Fruit fly (Drosophila melanogaster) Kc167 (cell line): ENCODE measurements around the gene CG8209.

ENCODE experiments used
- Myc ChIP-seq: fragments of >200 bp; optimal IDR thresholded peaks from 2 replicates; lab custom pipeline; 2017; ENCODE audit warnings: missing external identifiers
- Sin3A ChIP-seq: fragments of >200 bp; optimal IDR thresholded peaks from 2 replicates; lab custom pipeline; 2018; ENCODE audit warnings: missing external identifiers
- h ChIP-seq: fragments of >200 bp; optimal IDR thresholded peaks from 3 replicates; lab custom pipeline; 2018; ENCODE audit warnings: missing external identifiers
- insv ChIP-seq: fragments of >200 bp; optimal IDR thresholded peaks from 3 replicates; lab custom pipeline; 2018; ENCODE audit warnings: missing external identifiers
- psq ChIP-seq: fragments of >200 bp; optimal IDR thresholded peaks from 2 replicates; lab custom pipeline; 2017; ENCODE audit warnings: missing external identifiers
- ttk ChIP-seq: sonication (Bioruptor generic); optimal IDR thresholded peaks from 2 replicates; lab custom pipeline; 2017; ENCODE audit warnings: missing external identifiers

Gene CG8209

DNA sequence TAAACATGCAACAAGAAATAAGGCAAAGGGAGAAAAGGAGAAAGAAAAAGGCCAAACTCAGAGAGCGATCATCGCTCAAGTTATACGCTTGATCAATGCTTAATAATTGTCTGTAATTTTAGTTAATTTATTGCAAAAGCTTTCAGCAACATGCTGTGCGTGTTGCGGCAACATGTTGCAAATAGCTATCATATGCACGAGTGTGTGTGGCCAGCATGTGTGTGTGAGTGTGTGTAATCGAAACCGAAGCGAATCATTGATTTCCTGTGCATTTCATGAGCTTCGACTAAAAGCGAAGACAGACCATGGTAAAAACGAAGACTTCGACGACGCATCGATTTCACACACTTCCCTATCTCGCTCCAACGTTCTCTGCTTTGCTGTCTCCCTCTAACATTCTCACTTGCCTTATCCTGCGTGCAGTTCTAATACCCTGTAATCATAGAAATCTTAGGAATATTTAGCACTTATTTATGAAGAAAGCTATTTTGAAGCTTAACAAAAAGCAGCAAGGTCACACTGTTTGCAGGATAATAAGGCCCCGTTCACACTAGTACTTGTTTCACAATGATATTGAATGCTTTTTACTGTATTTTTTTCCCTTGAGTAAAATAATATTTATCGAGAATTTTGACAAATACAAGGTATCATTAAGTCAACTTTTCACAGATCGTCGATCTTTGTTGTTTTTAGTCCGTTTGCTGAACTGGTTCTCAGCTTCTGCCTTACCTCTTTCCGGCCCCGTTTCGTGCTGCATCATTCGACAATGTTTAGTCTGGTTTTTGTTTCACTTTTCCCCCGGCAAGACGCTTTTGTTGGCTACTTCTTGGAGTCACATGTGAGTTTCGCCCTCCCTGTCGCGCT lies 37.0 kb downstream of the CG8209 start:
- TF ChIP-seq Myc (lab: Kevin White, UChicago) (no peak), Sin3A (lab: Kevin White, UChicago) (no peak), h (lab: Kevin White, UChicago) (no peak), insv (lab: Kevin White, UChicago) (no peak), ttk (no peak), psq (no peak)

DNA sequence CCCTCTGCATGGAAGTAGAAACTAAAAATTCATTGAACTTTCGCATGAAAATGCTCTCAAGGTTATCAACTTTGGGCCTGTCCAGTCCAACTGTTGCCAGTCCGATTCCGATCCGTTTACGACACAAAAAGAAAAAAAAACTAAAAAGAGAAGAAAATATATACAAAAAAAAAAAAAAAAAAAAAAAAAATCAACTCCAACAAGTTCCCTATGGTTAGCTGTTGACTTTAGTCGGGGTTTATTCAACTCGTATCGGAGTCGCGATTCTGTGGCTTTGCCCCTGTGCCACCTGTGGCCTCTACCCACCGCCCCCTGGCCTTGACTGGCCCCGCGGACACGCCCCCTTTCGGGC lies 37.6 kb downstream of the CG8209 start:
- TF ChIP-seq insv (lab: Kevin White, UChicago) (no peak), psq (no peak), Myc (lab: Kevin White, UChicago) (no peak), Sin3A (lab: Kevin White, UChicago) (no peak), ttk (no peak), h (lab: Kevin White, UChicago) (no peak)

dm6 chr3L:8018665-8019070 lies 42.5 kb downstream of the CG8209 start:
- TF ChIP-seq h (lab: Kevin White, UChicago) (no peak), insv (lab: Kevin White, UChicago) (no peak), ttk (no peak)

DNA sequence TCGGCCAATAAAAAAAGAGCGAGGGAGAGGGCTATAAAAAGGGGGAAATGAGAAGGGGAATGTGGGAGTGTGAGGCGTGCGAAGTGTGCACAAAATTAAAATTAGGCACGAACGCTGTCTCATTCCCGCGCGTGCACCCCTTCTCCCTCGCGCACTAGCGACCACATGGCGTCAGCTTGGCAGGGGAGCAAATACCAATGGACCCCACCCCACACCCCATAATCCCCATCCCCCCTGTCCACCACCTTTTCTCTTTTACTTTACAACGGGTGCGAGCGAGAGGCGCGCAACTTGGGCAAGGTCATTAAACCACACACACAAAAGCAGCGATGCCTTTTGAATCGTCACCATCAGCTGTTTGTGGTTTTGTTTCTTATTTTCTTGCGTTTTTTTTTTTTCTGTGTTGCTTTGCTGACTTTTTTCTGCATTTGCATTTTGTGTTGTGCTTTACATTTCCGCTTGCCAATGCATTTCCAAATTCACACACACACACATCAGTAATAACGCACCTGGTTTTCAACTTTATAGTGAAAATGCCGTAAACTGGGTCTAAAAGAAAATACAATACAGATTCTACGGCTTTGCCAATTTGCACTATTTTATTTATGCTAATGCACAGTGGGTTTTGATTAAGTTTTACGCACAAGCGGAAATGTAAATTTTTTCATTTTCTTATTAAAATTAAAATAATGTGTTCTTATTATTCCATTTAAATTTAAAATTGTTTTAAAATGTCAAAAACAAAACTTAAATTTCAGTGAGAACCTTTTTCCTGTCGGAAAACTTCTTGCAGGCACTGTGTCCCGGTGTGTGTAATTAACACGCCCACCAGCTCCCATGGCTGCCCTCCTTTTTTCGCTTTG lies 48.3 kb downstream of the CG8209 start:
- no peak for TF ChIP-seq insv (lab: Kevin White, UChicago)
- TF ChIP-seq Sin3A (lab: Kevin White, UChicago) = no peak
- TF ChIP-seq Myc (lab: Kevin White, UChicago) = no peak
- TF ChIP-seq ttk = no peak
- no peak for TF ChIP-seq psq
- no peak for TF ChIP-seq h (lab: Kevin White, UChicago)

DNA sequence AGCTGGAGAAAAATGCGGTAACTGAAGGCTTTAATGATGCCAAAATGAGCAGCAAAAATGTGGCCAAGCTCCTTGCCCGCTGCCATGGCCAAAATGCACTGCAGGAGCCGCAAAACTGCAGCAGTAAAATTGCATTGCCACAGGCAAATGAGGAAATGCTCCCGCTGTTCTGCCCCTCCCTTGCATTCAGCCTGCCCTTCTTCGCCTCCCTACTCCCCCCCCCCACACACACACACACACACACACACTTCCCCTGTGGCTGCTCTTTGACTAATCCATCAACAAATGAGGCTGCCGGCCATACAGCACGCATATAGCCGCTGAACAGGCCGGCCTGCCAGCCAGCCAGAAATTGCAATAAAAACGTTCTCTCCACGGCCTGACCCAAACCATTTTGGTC lies 51.0 kb downstream of the CG8209 start:
- TF ChIP-seq psq = no peak
- no peak for TF ChIP-seq h (lab: Kevin White, UChicago)
